Fruit fly (Drosophila melanogaster): ENCODE measurements around the gene CG42394.

Gene CG42394

dm6 chr3R:10877808-10878207 lies 28.2 kb downstream of the CG42394 start:
- TF ChIP-seq CG8478 (optimal IDR thresholded peaks at IDR 0.05) (no peak), EcR (GFP tag; optimal IDR thresholded peaks at IDR 0.05) (no peak), Dll (optimal IDR thresholded peaks at IDR 0.05) (no peak), psq (optimal IDR thresholded peaks at IDR 0.05) (no peak), usp (GFP tag; optimal IDR thresholded peaks at IDR 0.05) (no peak), pan (optimal IDR thresholded peaks at IDR 0.05) (no peak)

DNA sequence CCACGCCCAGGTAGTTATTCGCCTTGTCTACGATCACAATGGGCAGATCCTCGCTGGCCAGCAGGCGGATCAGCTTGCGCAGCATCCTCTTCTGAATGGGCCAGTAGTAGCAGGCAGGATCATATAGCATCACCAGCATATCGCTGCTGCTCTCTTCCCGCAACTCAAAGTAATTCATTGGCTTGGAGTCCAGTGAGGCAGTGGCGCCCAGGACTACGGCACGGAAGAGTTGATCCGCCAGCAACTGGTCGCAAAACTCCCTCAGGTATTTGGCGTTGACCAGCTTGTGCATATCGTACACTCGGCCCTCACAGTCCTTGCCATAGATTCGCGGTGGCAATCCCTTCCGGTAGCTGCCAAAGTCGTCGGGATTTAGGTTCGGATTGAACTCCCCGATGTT lies 29.0 kb downstream of the CG42394 start:
- no peak for TF ChIP-seq usp (GFP tag; optimal IDR thresholded peaks at IDR 0.05)
- TF ChIP-seq Dll (optimal IDR thresholded peaks at IDR 0.05), result no peak
- TF ChIP-seq psq (optimal IDR thresholded peaks at IDR 0.05), result no peak
- no peak for TF ChIP-seq EcR (GFP tag; optimal IDR thresholded peaks at IDR 0.05)
- no peak for TF ChIP-seq pan (optimal IDR thresholded peaks at IDR 0.05)
- TF ChIP-seq CG8478 (optimal IDR thresholded peaks at IDR 0.05), result no peak

DNA sequence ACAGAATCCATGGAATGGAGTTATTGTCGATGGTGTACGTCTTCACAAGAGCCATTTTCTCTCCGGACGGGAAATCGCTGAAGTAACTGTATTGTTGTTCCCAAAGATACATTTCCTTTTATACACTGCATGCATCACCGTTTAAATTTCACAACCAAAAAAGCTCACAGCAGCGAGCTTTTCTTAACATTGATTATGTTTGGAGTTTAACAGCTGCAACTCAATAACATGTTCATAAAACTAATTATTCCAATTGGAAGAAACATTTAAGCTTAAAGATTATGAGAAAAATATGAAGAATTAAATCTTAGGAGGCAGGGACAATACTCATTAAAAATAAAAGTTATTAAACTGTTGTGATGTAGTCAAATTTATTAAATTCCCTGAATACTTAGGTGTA lies 29.6 kb downstream of the CG42394 start, which contains the start of gene CG14695:
TSS of gene CG14695 (minus strand) at position 101 of the 400 bp plus-strand sequence.
- no peak for TF ChIP-seq EcR (GFP tag; optimal IDR thresholded peaks at IDR 0.05)
- TF ChIP-seq usp (GFP tag; optimal IDR thresholded peaks at IDR 0.05), result no peak
- no peak for TF ChIP-seq CG8478 (optimal IDR thresholded peaks at IDR 0.05)
- no peak for TF ChIP-seq Dll (optimal IDR thresholded peaks at IDR 0.05)
- no peak for TF ChIP-seq psq (optimal IDR thresholded peaks at IDR 0.05)
- no peak for TF ChIP-seq pan (optimal IDR thresholded peaks at IDR 0.05)

dm6 chr3R:10881824-10882559 lies 32.4 kb downstream of the CG42394 start, which contains the start of gene Tpc1:
TSS of gene Tpc1 (minus strand) at chr3R:10882188.
- TF ChIP-seq Dll (optimal IDR thresholded peaks at IDR 0.05) (peak; percentile 29), usp (GFP tag; optimal IDR thresholded peaks at IDR 0.05) (no peak)

dm6 chr3R:10884031-10884677 lies 34.5 kb downstream of the CG42394 start:
- no peak for TF ChIP-seq CG8478 (optimal IDR thresholded peaks at IDR 0.05)

DNA sequence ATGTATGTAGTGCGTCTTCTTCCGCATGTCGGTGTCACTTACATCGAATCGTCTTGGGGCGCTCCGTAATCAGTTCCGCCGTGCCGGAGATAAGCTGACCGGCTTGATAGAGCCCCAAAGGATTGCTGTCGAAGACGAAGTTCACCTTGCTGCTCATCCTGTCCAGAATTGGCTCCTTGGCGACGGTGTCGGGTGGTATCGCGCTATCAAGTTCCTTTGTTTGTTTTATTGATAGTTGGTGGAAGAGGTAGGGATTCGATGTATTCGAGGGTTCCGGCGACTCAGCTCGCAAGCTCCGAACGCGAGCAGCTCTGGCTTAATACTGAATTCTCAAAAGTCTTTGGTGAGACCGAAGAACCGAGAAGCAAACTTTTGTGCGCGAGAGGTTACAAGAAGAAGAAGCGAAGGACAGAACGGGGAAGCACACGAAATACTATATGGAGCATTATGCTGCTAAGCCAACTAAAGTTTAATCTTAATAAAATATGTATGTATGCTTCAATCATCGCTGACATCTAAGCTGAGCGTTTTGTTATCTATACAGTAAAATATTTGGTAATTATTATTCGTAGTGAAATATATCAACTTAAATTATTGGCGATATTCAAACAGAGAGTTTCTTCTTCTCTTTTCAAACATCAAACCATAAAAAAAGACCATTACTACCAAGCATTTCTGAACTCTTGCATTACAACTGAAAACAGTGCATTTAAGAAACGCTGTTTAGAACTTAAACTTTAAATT lies 35.2 kb downstream of the CG42394 start, which contains the start of gene CG14696:
TSS of gene CG14696 (minus strand) at position 324 of the 744 bp plus-strand sequence.
- no peak for TF ChIP-seq pan (optimal IDR thresholded peaks at IDR 0.05)
- no peak for TF ChIP-seq Dll (optimal IDR thresholded peaks at IDR 0.05)
- no peak for TF ChIP-seq psq (optimal IDR thresholded peaks at IDR 0.05)
- TF ChIP-seq usp (GFP tag; optimal IDR thresholded peaks at IDR 0.05), result no peak
- TF ChIP-seq CG8478 (optimal IDR thresholded peaks at IDR 0.05), result no peak
- TF ChIP-seq EcR (GFP tag; optimal IDR thresholded peaks at IDR 0.05), result no peak

DNA sequence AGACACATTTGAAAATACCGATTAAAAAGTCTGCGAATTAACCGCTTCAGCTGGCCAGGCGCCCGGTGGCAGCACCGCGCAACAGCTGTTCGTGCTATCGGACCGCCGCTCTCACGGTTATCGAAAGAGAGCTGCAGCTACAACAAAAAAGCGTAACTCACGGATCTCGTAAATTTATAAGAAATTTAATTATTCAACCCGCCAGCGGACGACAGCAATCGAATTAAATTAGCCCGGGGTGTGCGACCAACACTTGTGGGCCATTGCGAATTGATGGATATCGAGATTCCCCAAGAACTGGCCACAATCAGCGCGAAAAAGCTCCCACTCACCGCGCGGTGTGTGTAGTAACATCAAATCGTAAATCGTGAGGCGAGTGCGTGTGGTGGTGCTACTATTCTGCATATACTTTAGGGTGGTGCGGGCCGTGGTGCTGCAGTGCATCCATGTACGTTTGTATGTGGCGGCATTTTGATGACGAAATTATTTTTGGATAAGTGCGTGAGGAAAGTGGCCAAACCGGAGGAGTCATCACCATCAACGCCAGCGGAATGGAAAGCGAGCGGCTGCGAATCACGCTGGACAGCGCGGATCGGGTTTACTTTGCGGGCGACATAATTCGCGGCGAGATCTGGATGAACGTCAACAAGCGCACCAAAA lies 35.9 kb downstream of the CG42394 start, which contains the start of gene Leash:
TSS of gene Leash (plus strand) at position 119 of the 660 bp plus-strand sequence.
- TF ChIP-seq usp (GFP tag; optimal IDR thresholded peaks at IDR 0.05) (no peak), Dll (optimal IDR thresholded peaks at IDR 0.05) (peak; percentile 26)

DNA sequence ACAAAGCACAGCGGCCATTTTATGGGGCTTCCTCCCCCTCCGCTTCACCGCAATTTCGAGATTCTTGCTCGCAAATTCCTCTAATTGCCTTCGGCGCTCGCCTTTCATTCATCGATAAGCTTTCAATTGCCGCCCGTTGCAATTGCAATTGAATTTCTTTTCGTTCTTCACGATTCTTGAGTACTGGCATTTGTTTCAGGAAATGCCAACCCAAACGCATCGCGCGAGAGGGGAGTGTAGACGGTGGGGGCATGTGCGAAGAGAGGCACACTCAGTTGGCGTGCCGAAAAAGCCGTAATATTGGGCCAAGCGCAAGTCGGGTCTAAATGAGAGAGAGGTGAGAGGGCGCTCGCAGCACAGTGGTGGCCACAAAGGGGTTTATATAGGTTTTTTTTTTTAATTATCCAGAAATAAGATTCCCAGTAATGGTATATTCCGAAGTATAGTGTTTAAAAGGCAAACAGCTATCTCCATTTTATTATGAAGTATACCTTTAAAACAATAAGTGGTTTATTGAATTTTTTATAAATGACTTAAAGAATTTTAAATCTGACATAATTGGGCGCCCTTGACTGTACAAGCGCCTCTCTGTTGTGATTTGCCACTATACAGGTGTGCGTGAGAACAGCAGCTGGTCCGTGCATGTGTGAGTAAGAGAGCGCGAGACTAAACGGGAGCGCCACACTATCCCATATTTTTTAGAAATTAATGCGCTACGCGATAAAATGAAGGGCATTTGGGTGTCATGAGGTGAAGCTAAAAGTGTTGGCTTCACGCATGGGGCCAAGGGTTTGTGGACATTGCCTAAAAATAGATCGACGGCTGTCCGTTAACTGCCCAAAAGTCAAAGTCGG lies 37.1 kb downstream of the CG42394 start:
- TF ChIP-seq pan (optimal IDR thresholded peaks at IDR 0.05) (no peak), EcR (GFP tag; optimal IDR thresholded peaks at IDR 0.05) (no peak), CG8478 (optimal IDR thresholded peaks at IDR 0.05) (no peak), Dll (optimal IDR thresholded peaks at IDR 0.05) (peak; percentile 87), psq (optimal IDR thresholded peaks at IDR 0.05) (no peak)

- TF ChIP-seq Dll (optimal IDR thresholded peaks at IDR 0.05), result no peak
Observed at dm6 chr3R:10888300-10888632, 38.6 kb downstream of the CG42394 start.

DNA sequence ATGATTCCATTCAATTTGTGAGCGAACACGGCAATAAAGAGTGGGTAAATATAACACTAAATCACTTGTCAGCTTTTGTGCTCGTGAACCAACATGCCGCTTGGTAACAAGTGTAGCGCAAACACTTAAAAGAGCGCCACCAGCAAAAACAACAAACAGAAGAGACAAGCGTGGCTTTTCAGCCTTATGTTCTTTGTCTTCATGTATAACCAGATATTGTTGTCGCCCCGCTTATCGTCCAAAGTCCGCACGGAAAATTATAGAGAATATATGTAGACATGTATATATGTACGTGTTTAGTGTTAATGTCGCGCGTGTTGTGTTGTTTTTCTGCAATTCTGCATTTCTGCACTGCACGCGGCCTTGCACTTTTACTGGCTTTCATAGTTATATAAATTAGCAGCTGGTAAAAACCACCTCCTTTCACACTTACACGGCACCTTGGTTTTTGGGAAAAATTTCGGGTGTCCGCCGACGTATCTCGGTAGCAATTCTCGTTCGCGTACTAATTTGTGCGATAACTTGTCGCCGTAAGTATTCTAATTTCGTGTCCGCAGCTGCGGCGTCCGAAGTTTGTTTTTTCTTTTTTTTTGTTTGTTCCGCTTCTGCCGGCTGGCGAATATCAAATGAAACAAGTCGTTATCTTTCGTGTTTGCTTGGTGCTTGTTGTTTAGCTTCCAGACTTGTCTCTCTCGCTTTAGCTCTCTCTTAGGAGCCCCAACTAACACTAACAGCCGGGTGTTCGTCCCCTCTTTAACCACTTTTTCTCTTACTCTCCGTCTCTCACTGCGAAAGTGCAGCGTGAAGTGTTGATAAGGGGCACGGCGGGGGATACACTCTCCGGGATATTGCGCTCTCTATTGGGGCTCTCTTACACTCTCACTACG lies 39.3 kb downstream of the CG42394 start:
- peak; percentile 80 for TF ChIP-seq Dll (optimal IDR thresholded peaks at IDR 0.05)
- no peak for TF ChIP-seq usp (GFP tag; optimal IDR thresholded peaks at IDR 0.05)

- TF ChIP-seq CG8478 (optimal IDR thresholded peaks at IDR 0.05) (no peak), usp (GFP tag; optimal IDR thresholded peaks at IDR 0.05) (no peak), psq (optimal IDR thresholded peaks at IDR 0.05) (no peak), EcR (GFP tag; optimal IDR thresholded peaks at IDR 0.05) (no peak), Dll (optimal IDR thresholded peaks at IDR 0.05) (no peak), pan (optimal IDR thresholded peaks at IDR 0.05) (no peak)
Observed at dm6 chr3R:10889520-10889887, 39.9 kb downstream of the CG42394 start, which contains the start of gene Ak3. TSS of gene Ak3 (minus strand) at chr3R:10889588.

Data from whole organism.